Fruit fly (Drosophila melanogaster): ENCODE data around the gene CG42717.

Gene CG42717

dm6 chr3L:16011319-16012210 is 21.4 kb downstream of the CG42717 start, which contains the start of gene mib1 (continued):
- TF ChIP-seq CG12659 (GFP tag; optimal IDR thresholded peaks at IDR 0.05) (peak; percentile 88), CG1602 (GFP tag; optimal IDR thresholded peaks at IDR 0.05) (no peak), hth (optimal IDR thresholded peaks at IDR 0.05) (no peak), amos (GFP tag; IDR thresholded peaks at IDR 0.05; ENCODE audit: partially characterized antibody) (peak; percentile 93), CG34224 (GFP tag; IDR thresholded peaks at IDR 0.05; ENCODE audit: partially characterized antibody) (peak; percentile 92), so (GFP tag; IDR thresholded peaks at IDR 0.05) (0 out of 3 replicates have a peak, but pooled peaks have one; percentile 35), CG9817 (tag; optimal IDR thresholded peaks at IDR 0.05) (peak; percentile 38), CG9215 (GFP tag; IDR thresholded peaks at IDR 0.05) (no peak), CG11560 (tag; IDR thresholded peaks at IDR 0.05) (no peak), nom (GFP tag; optimal IDR thresholded peaks at IDR 0.05) (peak; percentile 76), HLHmδ (GFP tag; optimal IDR thresholded peaks at IDR 0.05) (peak; percentile 81), sob (GFP tag; IDR thresholded peaks at IDR 0.05) (peak; percentile 65; the same call in 1 of the 2 replicates), CG3838 (GFP tag; optimal IDR thresholded peaks at IDR 0.05) (no peak), hkb (optimal IDR thresholded peaks at IDR 0.05) (no peak), hkb (GFP tag; IDR thresholded peaks at IDR 0.05) (0 out of 2 replicates have a peak, but pooled peaks have one; percentile 13), dan (GFP tag; IDR thresholded peaks at IDR 0.05) (no peak), Doc3 (GFP tag; IDR thresholded peaks at IDR 0.05; ENCODE audit: partially characterized antibody) (peak; percentile 72), CG18262 (tag; optimal IDR thresholded peaks at IDR 0.05) (no peak), ems (GFP tag; optimal IDR thresholded peaks at IDR 0.05) (peak; percentile 38), CG17802 (tag; optimal IDR thresholded peaks at IDR 0.05) (no peak), pum (GFP tag; optimal IDR thresholded peaks at IDR 0.05) (no peak), slou (GFP tag; optimal IDR thresholded peaks at IDR 0.05) (no peak), mirr (GFP tag; optimal IDR thresholded peaks at IDR 0.05) (peak; percentile 45), dmrt99B (tag; optimal IDR thresholded peaks at IDR 0.05) (peak; percentile 37), lilli (GFP tag; optimal IDR thresholded peaks at IDR 0.05) (no peak), Fer2 (tag; optimal IDR thresholded peaks at IDR 0.05) (no peak), CG4424 (GFP tag; optimal IDR thresholded peaks at IDR 0.05) (no peak), kay (GFP tag; optimal IDR thresholded peaks at IDR 0.05) (no peak), CG1024 (GFP tag; IDR thresholded peaks at IDR 0.05) (no peak), CG18764 (GFP tag; optimal IDR thresholded peaks at IDR 0.05) (no peak), seq (GFP tag; IDR thresholded peaks at IDR 0.05) (peak; percentile 49; the same call in 1 of the 2 replicates), CG6813 (GFP tag; optimal IDR thresholded peaks at IDR 0.05) (no peak), h (optimal IDR thresholded peaks at IDR 0.05) (no peak), CG6683 (GFP tag; optimal IDR thresholded peaks at IDR 0.05) (no peak), Aef1 (GFP tag; IDR thresholded peaks at IDR 0.05) (0 out of 3 replicates have a peak, but pooled peaks have one; percentile 19), pho (GFP tag; optimal IDR thresholded peaks at IDR 0.05) (peak; percentile 38), wor (GFP tag; IDR thresholded peaks at IDR 0.05) (no peak), CG4360 (GFP tag; IDR thresholded peaks at IDR 0.05) (0 out of 2 replicates have a peak, but pooled peaks have one; percentile 30), toy (GFP tag; IDR thresholded peaks at IDR 0.05) (no peak), Ets97D (GFP tag; optimal IDR thresholded peaks at IDR 0.05) (peak; percentile 88), Stat92E (GFP tag; optimal IDR thresholded peaks at IDR 0.05) (peak in 1 of 3 experiments; percentile 80), CG10209 (GFP tag; optimal IDR thresholded peaks at IDR 0.05) (no peak), CG1603 (tag; optimal IDR thresholded peaks at IDR 0.05) (peak; percentile 91), Hey (tag; optimal IDR thresholded peaks at IDR 0.05) (no peak), cg (GFP tag; optimal IDR thresholded peaks at IDR 0.05) (peak; percentile 98), CG12942 (GFP tag; optimal IDR thresholded peaks at IDR 0.05) (no peak), CG11456 (GFP tag; IDR thresholded peaks at IDR 0.05) (peak; percentile 63; the same call in 2 of the 3 replicates), en (GFP tag; optimal IDR thresholded peaks at IDR 0.05) (no peak), CrebB (tag; optimal IDR thresholded peaks at IDR 0.05) (peak; percentile 74)

All from whole organism, embryonic.